Worm (Caenorhabditis elegans): ENCODE results near the gene dmsr-6.

DNA sequence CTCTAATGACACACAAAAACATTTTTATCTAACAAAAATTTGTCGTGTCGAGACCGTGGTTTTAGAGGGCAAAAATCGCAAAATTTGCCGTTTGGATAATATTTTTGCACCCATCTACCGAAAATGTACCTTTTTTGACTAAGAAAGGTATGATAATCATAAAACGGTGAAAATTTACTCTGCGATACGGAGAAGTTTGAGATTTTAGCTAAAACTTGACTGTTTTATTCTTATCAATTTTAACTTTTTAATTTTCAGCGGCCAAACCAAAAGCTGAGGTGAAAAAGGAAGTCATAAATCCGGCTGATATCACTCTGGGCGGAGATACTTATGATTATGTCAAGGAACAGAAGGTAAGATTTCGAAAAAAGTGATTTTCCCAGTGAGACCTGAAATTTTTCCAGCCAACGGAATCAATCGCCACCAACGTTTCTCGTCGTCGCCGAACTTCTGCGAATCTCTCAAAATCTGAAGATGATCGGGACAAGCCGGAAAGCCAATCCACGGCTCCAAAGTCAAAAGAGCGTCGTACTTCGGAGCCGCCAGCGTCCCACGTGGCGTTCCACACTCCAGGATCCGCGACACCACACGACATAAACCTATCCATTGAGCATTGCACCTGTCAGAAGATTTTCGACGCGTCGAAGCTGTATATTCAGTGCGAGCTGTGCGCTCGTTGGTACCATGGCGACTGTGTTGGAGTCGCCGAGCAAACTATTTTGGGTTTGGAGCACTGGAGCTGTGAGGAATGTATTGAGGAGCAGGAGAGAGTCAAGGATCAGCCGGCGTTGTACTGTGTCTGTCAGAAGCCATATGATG, 49.1 kb upstream of the dmsr-6 start:
- no peak for TF ChIP-seq B0310.2 (tag; optimal IDR thresholded peaks at IDR 0.05)
- no peak for TF ChIP-seq flt-1 (GFP tag; IDR thresholded peaks at IDR 0.05)

Data from whole organism, early embryonic.